Worm (Caenorhabditis elegans) whole organism, midembryonic: ENCODE data around the gene gem-1.

Experiments
- T22C8.4 ChIP-seq: fragments of 200-800 bp; sonication (Bioruptor generic); IDR thresholded peaks from 2 replicates; pipeline ENCODE4 v1.3.6; 2022; ENCODE audit warnings: missing genetic modification characterization, missing compliant biosample characterization
- cog-1 ChIP-seq: sonication (generic microtip); optimal IDR thresholded peaks from 2 replicates; lab custom pipeline; 2016; ENCODE audit warnings: missing genetic modification characterization, missing compliant biosample characterization
- flt-1 ChIP-seq: fragments of 200-800 bp; sonication (Bioruptor generic); IDR thresholded peaks from 2 replicates; pipeline ENCODE4 v1.3.6; 2022; ENCODE audit warnings: missing genetic modification characterization, missing compliant biosample characterization
- klf-2 ChIP-seq: fragments of 200-800 bp; sonication (Bioruptor generic); conservative IDR thresholded peaks from 2 replicates; pipeline ENCODE4 v1.3.6; 2022; ENCODE audit warnings: missing genetic modification reagents, missing genetic modification characterization, missing compliant biosample characterization
- med-1 ChIP-seq: sonication (generic microtip); optimal IDR thresholded peaks from 2 replicates; lab custom pipeline; 2017; ENCODE audit warnings: missing genetic modification characterization, mild to moderate bottlenecking, missing compliant biosample characterization, antibody characterized with exemption, missing genetic modification reagents; ENCODE audit not compliant: insufficient read depth
- ref-1 ChIP-seq: fragments of 200-800 bp; sonication (Bioruptor generic); conservative IDR thresholded peaks from 2 replicates; pipeline ENCODE4 v1.3.6; 2022; ENCODE audit warnings: missing genetic modification reagents, missing genetic modification characterization, missing compliant biosample characterization
- tab-1 ChIP-seq: fragments of 200-800 bp; sonication (Bioruptor generic); IDR thresholded peaks from 2 replicates; pipeline ENCODE4 v1.3.6; 2022; ENCODE audit warnings: missing genetic modification characterization, missing compliant biosample characterization
- ztf-23 ChIP-seq: fragments of 200-800 bp; sonication (Bioruptor generic); IDR thresholded peaks from 2 replicates; pipeline ENCODE4 v1.3.6; 2022; ENCODE audit warnings: missing genetic modification reagents, missing genetic modification characterization, missing compliant biosample characterization
- ztf-29 ChIP-seq: fragments of 200-800 bp; sonication (Bioruptor generic); IDR thresholded peaks from 2 replicates; pipeline ENCODE4 v1.3.6; 2022; ENCODE audit warnings: missing genetic modification reagents, missing genetic modification characterization, missing compliant biosample characterization

Gene gem-1

ce11 chrX:13376851-13377250, at the start of gene gem-1, which contains the start of gene C49F8.14:
gem-1 (minus strand) TSS chrX:13376992.
C49F8.14 (minus strand) TSS chrX:13376949.
- no peak for TF ChIP-seq ztf-29 (GFP tag; lab: Robert Waterston, UW)
- TF ChIP-seq T22C8.4 (GFP tag; lab: Robert Waterston, UW), result no peak
- TF ChIP-seq cog-1 (tag; lab: Kevin White, UChicago), result no peak
- TF ChIP-seq tab-1 (GFP tag; lab: Robert Waterston, UW), result no peak
- no peak for TF ChIP-seq ref-1 (GFP tag; lab: Robert Waterston, UW)
- no peak for TF ChIP-seq ztf-23 (GFP tag; lab: Robert Waterston, UW)
- TF ChIP-seq flt-1 (GFP tag; lab: Robert Waterston, UW), result no peak
- no peak for TF ChIP-seq klf-2 (GFP tag; lab: Robert Waterston, UW)
- no peak for TF ChIP-seq med-1

DNA sequence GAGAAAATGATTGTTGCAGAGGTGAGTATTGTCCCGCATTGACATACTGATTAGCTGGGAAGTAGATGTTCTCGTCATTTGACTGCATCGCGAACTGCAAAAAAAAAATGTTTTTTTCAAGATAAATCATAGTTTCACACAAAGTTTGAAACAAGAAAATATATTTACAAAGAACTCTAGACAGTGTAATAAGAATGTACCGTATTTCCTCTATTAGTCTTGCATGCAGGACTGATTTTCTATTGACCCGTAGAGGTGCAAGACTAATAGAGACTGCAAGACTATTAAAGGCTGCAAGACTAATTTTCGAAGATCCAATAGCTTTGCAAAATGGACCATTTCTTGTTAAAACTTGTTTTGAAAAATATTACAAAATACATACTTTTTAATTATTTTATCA, 46.5 kb upstream of the gem-1 start, which contains the start of gene fkh-3:
Gene fkh-3 (minus strand): TSS at position 101 of the 400 bp plus-strand sequence.
- TF ChIP-seq flt-1 (GFP tag; lab: Robert Waterston, UW) (no peak), ztf-29 (GFP tag; lab: Robert Waterston, UW) (no peak), cog-1 (tag; lab: Kevin White, UChicago) (no peak), T22C8.4 (GFP tag; lab: Robert Waterston, UW) (no peak), tab-1 (GFP tag; lab: Robert Waterston, UW) (no peak), ref-1 (GFP tag; lab: Robert Waterston, UW) (no peak), klf-2 (GFP tag; lab: Robert Waterston, UW) (no peak)

ce11 chrX:13421068-13421467, 44.3 kb upstream of the gem-1 start:
- no peak for TF ChIP-seq tab-1 (GFP tag; lab: Robert Waterston, UW)
- TF ChIP-seq ztf-29 (GFP tag; lab: Robert Waterston, UW), result no peak
- TF ChIP-seq med-1, result no peak
- TF ChIP-seq cog-1 (tag; lab: Kevin White, UChicago), result no peak
- no peak for TF ChIP-seq ref-1 (GFP tag; lab: Robert Waterston, UW)
- no peak for TF ChIP-seq T22C8.4 (GFP tag; lab: Robert Waterston, UW)
- TF ChIP-seq flt-1 (GFP tag; lab: Robert Waterston, UW), result no peak
- TF ChIP-seq klf-2 (GFP tag; lab: Robert Waterston, UW), result no peak
- TF ChIP-seq ztf-23 (GFP tag; lab: Robert Waterston, UW), result no peak

- TF ChIP-seq cog-1 (tag; lab: Kevin White, UChicago) (peak; percentile 58), T22C8.4 (GFP tag; lab: Robert Waterston, UW) (no peak)
Measured at ce11 chrX:13419884-13420339, 43.1 kb upstream of the gem-1 start, which contains the start of gene C29F7.3. C29F7.3 (minus strand) TSS chrX:13419934.

ce11 chrX:13417479-13417878, 40.7 kb upstream of the gem-1 start:
- TF ChIP-seq ztf-29 (GFP tag; lab: Robert Waterston, UW) (no peak), med-1 (no peak), cog-1 (tag; lab: Kevin White, UChicago) (no peak), ztf-23 (GFP tag; lab: Robert Waterston, UW) (no peak), flt-1 (GFP tag; lab: Robert Waterston, UW) (no peak), tab-1 (GFP tag; lab: Robert Waterston, UW) (no peak), ref-1 (GFP tag; lab: Robert Waterston, UW) (no peak), T22C8.4 (GFP tag; lab: Robert Waterston, UW) (no peak), klf-2 (GFP tag; lab: Robert Waterston, UW) (no peak)

DNA sequence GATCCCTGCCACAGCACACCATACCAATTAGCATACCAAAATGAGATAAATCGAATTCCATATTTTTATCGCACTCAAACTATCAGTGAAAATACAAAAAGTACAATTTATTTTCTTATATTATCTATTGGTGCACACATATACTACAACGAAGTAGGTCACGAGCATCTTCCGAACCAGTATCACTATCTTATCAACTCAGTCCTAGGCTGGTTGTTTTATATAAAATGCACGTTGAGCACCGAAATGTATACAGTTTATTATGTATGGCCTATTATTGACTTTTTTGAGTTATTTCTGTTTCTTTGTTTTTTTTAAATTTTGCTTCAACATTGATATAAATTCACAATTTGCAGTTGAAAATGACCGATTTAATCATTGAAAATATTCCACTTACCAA, 38.9 kb upstream of the gem-1 start, which contains the start of gene C29F7.2:
Gene C29F7.2 (plus strand): TSS at position 357 of the 400 bp plus-strand sequence.
- TF ChIP-seq ztf-23 (GFP tag; lab: Robert Waterston, UW) (no peak), ref-1 (GFP tag; lab: Robert Waterston, UW) (no peak), T22C8.4 (GFP tag; lab: Robert Waterston, UW) (no peak)

ce11 chrX:13414974-13415373, 38.2 kb upstream of the gem-1 start:
- TF ChIP-seq med-1 (no peak), cog-1 (tag; lab: Kevin White, UChicago) (peak; percentile 17), ztf-23 (GFP tag; lab: Robert Waterston, UW) (peak; percentile 65; the same call in 1 of the 2 replicates), ztf-29 (GFP tag; lab: Robert Waterston, UW) (peak; percentile 84), T22C8.4 (GFP tag; lab: Robert Waterston, UW) (no peak), tab-1 (GFP tag; lab: Robert Waterston, UW) (peak; percentile 86), klf-2 (GFP tag; lab: Robert Waterston, UW) (peak; percentile 77), flt-1 (GFP tag; lab: Robert Waterston, UW) (peak; percentile 60)

DNA sequence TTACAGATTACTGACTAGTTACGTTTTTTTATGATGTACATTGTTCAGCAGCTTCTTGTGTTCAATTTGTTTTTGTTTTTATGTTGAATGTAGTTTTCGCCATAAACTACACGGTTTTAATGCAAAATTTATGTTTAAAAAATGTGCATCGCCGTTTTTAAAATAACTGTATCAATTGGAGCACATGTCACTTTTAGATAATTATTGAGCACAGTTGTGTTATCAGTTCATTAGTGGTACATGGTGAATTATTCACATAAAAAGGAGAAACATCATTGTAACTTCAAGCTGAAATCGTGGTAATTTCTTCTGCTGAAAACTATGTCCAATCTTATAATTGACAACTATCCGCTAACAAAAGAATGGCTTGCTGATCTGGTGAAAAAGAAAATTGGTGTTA, 35.5 kb upstream of the gem-1 start:
- TF ChIP-seq cog-1 (tag; lab: Kevin White, UChicago), result no peak
- no peak for TF ChIP-seq T22C8.4 (GFP tag; lab: Robert Waterston, UW)
- no peak for TF ChIP-seq tab-1 (GFP tag; lab: Robert Waterston, UW)
- TF ChIP-seq klf-2 (GFP tag; lab: Robert Waterston, UW), result no peak
- no peak for TF ChIP-seq ztf-29 (GFP tag; lab: Robert Waterston, UW)
- no peak for TF ChIP-seq flt-1 (GFP tag; lab: Robert Waterston, UW)
- no peak for TF ChIP-seq ztf-23 (GFP tag; lab: Robert Waterston, UW)
- no peak for TF ChIP-seq ref-1 (GFP tag; lab: Robert Waterston, UW)
- TF ChIP-seq med-1, result no peak

ce11 chrX:13411306-13411705, 34.5 kb upstream of the gem-1 start:
- TF ChIP-seq ztf-29 (GFP tag; lab: Robert Waterston, UW) (no peak), med-1 (no peak), cog-1 (tag; lab: Kevin White, UChicago) (no peak), tab-1 (GFP tag; lab: Robert Waterston, UW) (no peak), ref-1 (GFP tag; lab: Robert Waterston, UW) (no peak), klf-2 (GFP tag; lab: Robert Waterston, UW) (no peak), flt-1 (GFP tag; lab: Robert Waterston, UW) (no peak), ztf-23 (GFP tag; lab: Robert Waterston, UW) (no peak), T22C8.4 (GFP tag; lab: Robert Waterston, UW) (no peak)
